Worm (Caenorhabditis elegans): Measurements from ENCODE around the gene chil-27.

The chil-27 gene

DNA sequence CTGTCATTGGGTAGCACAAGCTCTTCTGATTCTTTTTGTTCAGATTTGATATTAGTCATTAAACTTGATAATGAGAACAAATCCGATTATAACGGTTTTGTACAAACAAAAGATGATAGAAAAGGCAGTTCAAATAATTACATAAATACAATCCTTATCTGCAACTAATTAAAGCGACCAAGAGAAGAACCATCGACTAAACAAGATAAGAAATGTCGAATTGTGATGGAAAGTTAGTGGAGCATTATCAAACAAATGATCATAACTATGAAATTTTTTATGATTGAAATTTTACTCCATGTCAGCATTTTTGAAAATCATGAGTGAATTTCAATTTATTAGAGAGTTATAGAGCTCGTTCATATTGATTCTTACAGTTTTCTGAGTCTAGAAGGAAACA, 9.3 kb upstream of the chil-27 start, which contains the start of gene chil-23:
Gene chil-23, minus strand, starts transcription at position 198 of the 400 bp plus-strand sequence.
- TF ChIP-seq elt-2 (tag; optimal IDR thresholded peaks at IDR 0.05) (peak; percentile 95), snpc-4 (tag; optimal IDR thresholded peaks at IDR 0.05) (no peak), nhr-20 (tag; optimal IDR thresholded peaks at IDR 0.05) (peak; percentile 17), nhr-71 (tag; optimal IDR thresholded peaks at IDR 0.05) (no peak)

DNA sequence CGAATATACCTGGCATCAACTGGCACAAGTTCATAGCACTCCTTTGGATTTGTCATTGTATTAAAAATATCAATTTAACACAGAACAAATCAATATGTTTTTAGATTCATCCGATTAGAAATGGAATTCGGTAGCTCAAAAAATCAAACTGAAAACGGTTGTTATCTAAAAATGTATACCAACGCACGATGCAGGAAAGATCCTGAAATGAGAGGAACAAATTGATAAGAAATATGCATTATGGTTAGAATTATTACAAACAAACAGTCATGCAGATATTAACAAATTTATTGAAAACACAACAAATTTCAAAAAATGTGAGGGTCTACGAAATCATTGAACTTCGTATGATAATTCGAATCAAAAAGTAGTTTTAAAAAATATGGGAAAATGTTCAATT, 7.6 kb upstream of the chil-27 start, which contains the start of gene T19H5.6:
Gene T19H5.6, minus strand, starts transcription at position 195 of the 400 bp plus-strand sequence.
- TF ChIP-seq vab-15 (tag; optimal IDR thresholded peaks at IDR 0.05): no peak
- TF ChIP-seq irx-1 (tag; optimal IDR thresholded peaks at IDR 0.05): no peak
- TF ChIP-seq ceh-63 (GFP tag; optimal IDR thresholded peaks at IDR 0.05): no peak
- TF ChIP-seq lin-14 (GFP tag; optimal IDR thresholded peaks at IDR 0.05): no peak
- TF ChIP-seq alr-1 (tag; optimal IDR thresholded peaks at IDR 0.05; ENCODE audit: borderline replicate concordance): no peak
- TF ChIP-seq swsn-7 (tag; optimal IDR thresholded peaks at IDR 0.05): no peak
- no peak for TF ChIP-seq nhr-28 (tag; optimal IDR thresholded peaks at IDR 0.05)
- TF ChIP-seq elt-2 (tag; optimal IDR thresholded peaks at IDR 0.05): peak; percentile 48

DNA sequence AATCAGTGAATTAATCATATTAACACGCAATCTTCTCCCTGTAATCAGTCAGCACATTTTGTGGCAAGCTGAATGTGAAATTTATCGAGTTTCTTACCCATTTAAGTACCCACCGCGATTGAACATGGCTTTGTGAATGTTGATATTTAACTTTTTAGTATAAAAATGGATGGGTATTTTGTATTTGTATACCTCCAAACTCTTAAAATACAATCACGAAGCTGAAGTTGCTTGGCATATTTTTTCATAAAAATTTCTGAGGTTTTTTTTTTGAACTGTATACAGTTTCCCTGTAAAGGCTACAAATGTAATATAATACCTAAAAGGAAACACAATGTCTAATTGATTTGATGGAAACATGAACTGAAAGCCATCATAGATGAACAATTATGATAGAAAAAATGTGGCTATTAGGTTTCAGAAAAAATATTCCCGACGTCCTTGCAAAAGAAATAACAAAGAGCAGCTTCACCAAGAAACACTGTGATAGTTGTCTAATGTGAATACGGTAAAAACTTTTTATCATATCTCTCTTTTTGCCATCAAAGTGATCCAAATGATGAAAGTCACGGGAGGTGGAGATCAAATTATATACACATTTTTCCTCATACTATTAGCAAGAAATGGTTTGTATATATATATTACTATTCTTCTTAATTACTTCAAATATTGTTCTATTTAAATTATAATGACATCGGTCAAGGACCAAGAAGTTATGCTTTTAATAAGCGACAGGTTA, 3.1 kb upstream of the chil-27 start, which contains the start of the genes chil-25 and chil-26:
Gene chil-25, minus strand, starts transcription at position 101 of the 739 bp plus-strand sequence.
Gene chil-26, plus strand, starts transcription at position 689 of the 739 bp plus-strand sequence.
- TF ChIP-seq pqm-1 (tag; optimal IDR thresholded peaks at IDR 0.05) (no peak), nhr-237 (tag; optimal IDR thresholded peaks at IDR 0.05) (no peak), aly-2 (tag; optimal IDR thresholded peaks at IDR 0.05) (no peak), sup-37 (GFP tag; optimal IDR thresholded peaks at IDR 0.05) (no peak), fkh-10 (GFP tag; optimal IDR thresholded peaks at IDR 0.05) (no peak), unc-98 (GFP tag; IDR thresholded peaks at IDR 0.05) (no peak), pag-3 (tag; optimal IDR thresholded peaks at IDR 0.05; ENCODE audit: borderline replicate concordance, insufficient read depth) (no peak), skn-1 (tag; optimal IDR thresholded peaks at IDR 0.05) (no peak), swsn-7 (tag; optimal IDR thresholded peaks at IDR 0.05) (no peak), egl-27 (tag; optimal IDR thresholded peaks at IDR 0.05) (no peak), nhr-28 (tag; optimal IDR thresholded peaks at IDR 0.05) (no peak)

DNA sequence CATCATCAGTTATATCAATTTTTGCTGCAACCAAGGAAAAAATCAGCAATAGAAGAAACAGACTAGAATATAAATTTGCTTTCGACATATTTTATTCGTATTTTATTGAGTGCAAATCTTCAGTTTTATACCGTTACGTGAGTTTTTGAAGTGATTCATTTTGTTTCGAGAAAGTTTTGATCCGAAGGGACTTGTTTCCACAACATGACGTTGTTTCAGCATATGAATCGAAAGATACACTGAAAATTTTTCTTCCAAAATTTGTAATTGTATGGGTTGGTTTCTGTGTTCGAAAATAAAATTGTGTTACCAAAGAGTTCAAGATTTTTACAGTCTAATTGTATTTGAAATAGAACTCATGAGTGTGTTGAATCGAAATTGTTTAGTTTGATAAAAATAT, 2.3 kb downstream of the chil-27 start, which contains the start of gene T19H5.7:
Gene T19H5.7, minus strand, starts transcription at position 101 of the 400 bp plus-strand sequence.
- TF ChIP-seq dsc-1 (tag; optimal IDR thresholded peaks at IDR 0.05) (no peak), F16B12.6 (tag; optimal IDR thresholded peaks at IDR 0.05) (no peak), pqm-1 (tag; optimal IDR thresholded peaks at IDR 0.05) (no peak), ama-1 (optimal IDR thresholded peaks at IDR 0.05) (no peak), lin-15B (tag; optimal IDR thresholded peaks at IDR 0.05) (no peak), mdl-1 (tag; optimal IDR thresholded peaks at IDR 0.05) (no peak), nhr-85 (tag) (no peak), ets-5 (GFP tag; IDR thresholded peaks at IDR 0.05) (no peak), irx-1 (tag; optimal IDR thresholded peaks at IDR 0.05) (no peak), lir-3 (tag; optimal IDR thresholded peaks at IDR 0.05; ENCODE audit: poor library complexity) (no peak), egl-27 (tag; optimal IDR thresholded peaks at IDR 0.05) (no peak), grh-1 (GFP tag; IDR thresholded peaks at IDR 0.05) (no peak), Y116A8C.19 (tag; optimal IDR thresholded peaks at IDR 0.05; ENCODE audit: borderline replicate concordance) (no peak), aly-2 (tag; optimal IDR thresholded peaks at IDR 0.05) (no peak), vab-15 (tag; optimal IDR thresholded peaks at IDR 0.05) (no peak), efl-3 (GFP tag; optimal IDR thresholded peaks at IDR 0.05) (no peak)

DNA sequence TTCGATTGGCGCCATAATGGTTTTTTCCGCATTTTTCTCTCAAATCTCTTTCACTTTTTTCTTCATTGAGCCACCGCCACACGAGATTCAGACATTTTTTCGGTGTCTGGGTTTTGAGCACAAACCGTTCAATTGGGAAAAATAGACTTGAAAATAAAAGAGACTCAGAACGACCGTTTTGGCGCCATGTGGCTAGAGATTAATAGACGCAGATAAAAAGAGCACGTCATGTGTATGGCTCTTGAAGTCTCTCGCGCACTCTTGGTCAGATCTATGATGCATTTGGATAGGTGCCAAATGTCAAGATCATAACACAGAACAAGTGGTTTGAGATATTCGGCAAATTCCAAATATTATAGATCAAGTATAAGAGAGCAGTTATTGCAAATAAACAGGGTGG, 3.8 kb downstream of the chil-27 start:
- TF ChIP-seq nhr-71 (tag; optimal IDR thresholded peaks at IDR 0.05): peak; percentile 72
- TF ChIP-seq nhr-85 (tag): no peak
- TF ChIP-seq dpl-1 (GFP tag; optimal IDR thresholded peaks at IDR 0.05): peak in 1 of 3 experiments; percentile 2
- TF ChIP-seq ama-1 (optimal IDR thresholded peaks at IDR 0.05): no peak
- TF ChIP-seq nhr-84 (tag; optimal IDR thresholded peaks at IDR 0.05): no peak
- peak; percentile 75 for TF ChIP-seq tbx-2 (tag; optimal IDR thresholded peaks at IDR 0.05)
- TF ChIP-seq pax-3 (tag; optimal IDR thresholded peaks at IDR 0.05): no peak
- TF ChIP-seq lin-35 (GFP tag; optimal IDR thresholded peaks at IDR 0.05): no peak
- TF ChIP-seq zag-1 (tag; optimal IDR thresholded peaks at IDR 0.05): no peak
- TF ChIP-seq isw-1 (GFP tag; IDR thresholded peaks at IDR 0.05): no peak
- TF ChIP-seq egl-27 (tag; optimal IDR thresholded peaks at IDR 0.05): peak in 1 of 2 experiments; percentile 30
- peak; percentile 60 for TF ChIP-seq lin-14 (GFP tag; optimal IDR thresholded peaks at IDR 0.05)
- no peak for TF ChIP-seq lin-15B (tag; optimal IDR thresholded peaks at IDR 0.05)
- TF ChIP-seq lin-39 (tag; optimal IDR thresholded peaks at IDR 0.05): no peak
- TF ChIP-seq lir-3 (tag; optimal IDR thresholded peaks at IDR 0.05; ENCODE audit: poor library complexity): no peak
- TF ChIP-seq nhr-47 (tag; optimal IDR thresholded peaks at IDR 0.05): no peak
- no peak for TF ChIP-seq fkh-8 (tag; optimal IDR thresholded peaks at IDR 0.05)
- peak; percentile 42 for TF ChIP-seq nhr-20 (tag; optimal IDR thresholded peaks at IDR 0.05)

Data from whole organism, L1 larva.